Worm (Caenorhabditis elegans): ENCODE results near the gene ben-1.

ce11 chrIII:3562276-3562675, 20.8 kb upstream of the ben-1 start:
- no peak for TF ChIP-seq fos-1 (tag; optimal IDR thresholded peaks at IDR 0.05)
- no peak for TF ChIP-seq attf-4 (tag; optimal IDR thresholded peaks at IDR 0.05)
- no peak for TF ChIP-seq daf-19 (GFP tag; conservative IDR thresholded peaks at IDR 0.05)
- TF ChIP-seq nhr-6 (tag; optimal IDR thresholded peaks at IDR 0.05): no peak
- no peak for TF ChIP-seq tra-1 (GFP tag; IDR thresholded peaks at IDR 0.05)
- no peak for TF ChIP-seq nhr-11 (tag; optimal IDR thresholded peaks at IDR 0.05)
- no peak for TF ChIP-seq gei-8 (GFP tag; optimal IDR thresholded peaks at IDR 0.05)
